Fruit fly (Drosophila melanogaster) whole organism, embryonic: ENCODE data around the gene Cyp4ac3.

Source experiments
- CG1529 ChIP-seq: fragments of 200-800 bp; sonication (Bioruptor generic); optimal IDR thresholded peaks from 3 replicates; lab custom pipeline; 2018; ENCODE audit warnings: missing biosample characterization, missing genetic modification characterization
- CG34422 ChIP-seq: fragments of 200-800 bp; sonication (Bioruptor generic); IDR thresholded peaks from 3 replicates; pipeline ENCODE4 v1.3.6; 2022; ENCODE audit warnings: missing biosample characterization, missing genetic modification characterization
- CG6854 ChIP-seq: fragments of 200-800 bp; sonication (Bioruptor generic); optimal IDR thresholded peaks from 3 replicates; lab custom pipeline; 2017; ENCODE audit warnings: missing biosample characterization, mild to moderate bottlenecking, missing genetic modification characterization
- Mes4 ChIP-seq: fragments of 200-800 bp; sonication (Bioruptor generic); optimal IDR thresholded peaks from 2 replicates; lab custom pipeline; 2016; ENCODE audit warnings: missing biosample characterization, missing genetic modification characterization
- gsb ChIP-seq: fragments of 200-800 bp; sonication (Bioruptor generic); IDR thresholded peaks from 2 replicates; pipeline ENCODE4 v1.3.6; 2022; ENCODE audit warnings: missing biosample characterization, missing genetic modification characterization
- insv ChIP-seq, 2 experiments: fragments of 200-800 bp; sonication (Bioruptor generic); optimal IDR thresholded peaks; 3 replicates each; lab custom pipeline; 2016 to 2018; ENCODE audit warnings: missing biosample characterization in 2 of 2, missing genetic modification characterization in 2 of 2

dm6 chr2L:5236346-5236809, 31.9 kb upstream of the Cyp4ac3 start:
- no peak for TF ChIP-seq Mes4 (GFP tag; lab: Kevin White, UChicago)
- no peak for TF ChIP-seq gsb (GFP tag; lab: Robert Waterston, UW)
- no peak for TF ChIP-seq CG1529
- TF ChIP-seq CG6854 (GFP tag; lab: Kevin White, UChicago): no peak
- no peak for TF ChIP-seq CG34422 (GFP tag; lab: Robert Waterston, UW)
- no peak for TF ChIP-seq insv (GFP tag; optimal IDR thresholded peaks at IDR 0.05; lab: Kevin White, UChicago)
